Fruit fly (Drosophila melanogaster) whole organism: ENCODE results near the gene GluRIIE.

ENCODE experiments used
- Dll ChIP-seq: fragments of >200 bp; optimal IDR thresholded peaks from 2 replicates; lab custom pipeline; 2017
- EcR ChIP-seq, 2 experiments: fragments of >200 bp; optimal IDR thresholded peaks; 2 replicates each; lab custom pipeline; 2017; ENCODE audit warnings: missing biosample characterization in 2 of 2, missing genetic modification characterization in 2 of 2, missing genetic modification reagents in 2 of 2
- pan ChIP-seq: fragments of >200 bp; optimal IDR thresholded peaks from 2 replicates; lab custom pipeline; 2017
- psq ChIP-seq: fragments of >200 bp; optimal IDR thresholded peaks from 2 replicates; lab custom pipeline; 2017
- usp ChIP-seq: fragments of >200 bp; optimal IDR thresholded peaks from 2 replicates; lab custom pipeline; 2017; ENCODE audit warnings: missing biosample characterization, missing genetic modification characterization, mixed read lengths

- no peak for TF ChIP-seq psq (lab: Kevin White, UChicago)
- TF ChIP-seq EcR (GFP tag; optimal IDR thresholded peaks at IDR 0.05; lab: Kevin White, UChicago), result no peak
- TF ChIP-seq pan, result no peak
- TF ChIP-seq Dll, result no peak
- no peak for TF ChIP-seq usp (GFP tag; lab: Kevin White, UChicago)
These were observed 40.3 kb downstream of the GluRIIE start for dm6 chr3R:20608199-20608598.
